Worm (Caenorhabditis elegans) whole organism, midembryonic: Measurements from ENCODE around the gene fbxa-83.

Experiments used
- T22C8.4 ChIP-seq: fragments of 200-800 bp; sonication (Bioruptor generic); IDR thresholded peaks from 2 replicates; pipeline ENCODE4 v1.3.6; 2022; ENCODE audit warnings: missing genetic modification characterization, missing compliant biosample characterization
- cog-1 ChIP-seq: sonication (generic microtip); optimal IDR thresholded peaks from 2 replicates; lab custom pipeline; 2016; ENCODE audit warnings: missing genetic modification characterization, missing compliant biosample characterization
- flt-1 ChIP-seq: fragments of 200-800 bp; sonication (Bioruptor generic); IDR thresholded peaks from 2 replicates; pipeline ENCODE4 v1.3.6; 2022; ENCODE audit warnings: missing genetic modification characterization, missing compliant biosample characterization
- klf-2 ChIP-seq: fragments of 200-800 bp; sonication (Bioruptor generic); conservative IDR thresholded peaks from 2 replicates; pipeline ENCODE4 v1.3.6; 2022; ENCODE audit warnings: missing genetic modification reagents, missing genetic modification characterization, missing compliant biosample characterization
- med-1 ChIP-seq: sonication (generic microtip); optimal IDR thresholded peaks from 2 replicates; lab custom pipeline; 2017; ENCODE audit warnings: missing genetic modification characterization, mild to moderate bottlenecking, missing compliant biosample characterization, antibody characterized with exemption, missing genetic modification reagents; ENCODE audit not compliant: insufficient read depth
- ref-1 ChIP-seq: fragments of 200-800 bp; sonication (Bioruptor generic); conservative IDR thresholded peaks from 2 replicates; pipeline ENCODE4 v1.3.6; 2022; ENCODE audit warnings: missing genetic modification reagents, missing genetic modification characterization, missing compliant biosample characterization
- tab-1 ChIP-seq: fragments of 200-800 bp; sonication (Bioruptor generic); IDR thresholded peaks from 2 replicates; pipeline ENCODE4 v1.3.6; 2022; ENCODE audit warnings: missing genetic modification characterization, missing compliant biosample characterization
- ztf-23 ChIP-seq: fragments of 200-800 bp; sonication (Bioruptor generic); IDR thresholded peaks from 2 replicates; pipeline ENCODE4 v1.3.6; 2022; ENCODE audit warnings: missing genetic modification reagents, missing genetic modification characterization, missing compliant biosample characterization
- ztf-29 ChIP-seq: fragments of 200-800 bp; sonication (Bioruptor generic); IDR thresholded peaks from 2 replicates; pipeline ENCODE4 v1.3.6; 2022; ENCODE audit warnings: missing genetic modification reagents, missing genetic modification characterization, missing compliant biosample characterization

ce11 chrIV:14326694-14327298 lies 613 bp upstream of the fbxa-83 start:
- TF ChIP-seq tab-1 (no peak), flt-1 (GFP tag; lab: Robert Waterston, UW) (peak; percentile 56; the same call in 1 of the 2 replicates), ztf-23 (GFP tag; lab: Robert Waterston, UW) (0 out of 2 replicates have a peak, but pooled peaks have one; percentile 21), ref-1 (GFP tag; lab: Robert Waterston, UW) (no peak), T22C8.4 (GFP tag; lab: Robert Waterston, UW) (no peak), cog-1 (tag; lab: Kevin White, UChicago) (no peak), klf-2 (GFP tag; lab: Robert Waterston, UW) (no peak), med-1 (GFP tag; lab: Kevin White, UChicago) (no peak), ztf-29 (GFP tag; lab: Robert Waterston, UW) (no peak)
